Fruit fly (Drosophila melanogaster) whole organism, embryonic: Measurements from ENCODE around the gene Gr61a.

Experiments used
- Atf6 ChIP-seq: fragments of 200-800 bp; sonication (Bioruptor generic); IDR thresholded peaks from 2 replicates; pipeline ENCODE4 v1.3.6; 2022; ENCODE audit warnings: missing biosample characterization, missing genetic modification characterization
- B-H1 ChIP-seq: fragments of 200-800 bp; sonication (Bioruptor generic); IDR thresholded peaks from 3 replicates; pipeline ENCODE4 v1.3.6; 2022; ENCODE audit warnings: missing biosample characterization, missing genetic modification characterization
- CG10565 ChIP-seq: fragments of 200-800 bp; sonication (Bioruptor generic); optimal IDR thresholded peaks from 3 replicates; lab custom pipeline; 2016; ENCODE audit warnings: missing biosample characterization, mild to moderate bottlenecking, missing genetic modification characterization
- CG12219 ChIP-seq: fragments of 200-800 bp; sonication (Bioruptor generic); optimal IDR thresholded peaks from 3 replicates; lab custom pipeline; 2018; ENCODE audit warnings: missing biosample characterization, mild to moderate bottlenecking, missing genetic modification characterization
- CG13775 ChIP-seq: fragments of 200-800 bp; sonication (Bioruptor generic); optimal IDR thresholded peaks from 3 replicates; lab custom pipeline; 2017; ENCODE audit warnings: missing biosample characterization, mild to moderate bottlenecking, missing genetic modification characterization
- CG15696 ChIP-seq: fragments of 200-800 bp; sonication (Bioruptor generic); optimal IDR thresholded peaks from 2 replicates; lab custom pipeline; 2019; ENCODE audit warnings: missing biosample characterization, mild to moderate bottlenecking, missing genetic modification characterization, moderate library complexity
- CG1602 ChIP-seq: fragments of 200-800 bp; sonication (Bioruptor generic); optimal IDR thresholded peaks from 3 replicates; lab custom pipeline; 2016; ENCODE audit warnings: missing biosample characterization, missing genetic modification characterization
- CG16863 ChIP-seq: fragments of 200-800 bp; sonication (Bioruptor generic); optimal IDR thresholded peaks from 3 replicates; lab custom pipeline; 2016; ENCODE audit warnings: missing biosample characterization, missing genetic modification characterization
- CG17385 ChIP-seq: fragments of 200-800 bp; sonication (Bioruptor generic); optimal IDR thresholded peaks from 3 replicates; lab custom pipeline; 2018; ENCODE audit warnings: missing biosample characterization, mild to moderate bottlenecking, missing genetic modification characterization
- CG17568 ChIP-seq: fragments of 200-800 bp; sonication (Bioruptor generic); optimal IDR thresholded peaks from 2 replicates; lab custom pipeline; 2018; ENCODE audit warnings: missing biosample characterization, mild to moderate bottlenecking, missing genetic modification characterization, moderate library complexity
- CG2712 ChIP-seq: fragments of 200-800 bp; optimal IDR thresholded peaks from 3 replicates; lab custom pipeline; 2019; ENCODE audit warnings: missing biosample characterization, mild to moderate bottlenecking, missing genetic modification characterization, moderate library complexity
- CG32532 ChIP-seq: fragments of 200-800 bp; sonication (Bioruptor generic); IDR thresholded peaks from 2 replicates; pipeline ENCODE4 v1.3.6; 2022; ENCODE audit warnings: missing biosample characterization, missing genetic modification characterization
- CG34224 ChIP-seq: fragments of 200-800 bp; sonication (Bioruptor generic); IDR thresholded peaks from 3 replicates; pipeline ENCODE4 v1.3.6; 2022; ENCODE audit warnings: missing biosample characterization, missing genetic modification characterization; ENCODE audit not compliant: partially characterized antibody
- CG6654 ChIP-seq: fragments of 200-800 bp; sonication (Bioruptor generic); optimal IDR thresholded peaks from 2 replicates; lab custom pipeline; 2017; ENCODE audit warnings: missing biosample characterization, mild to moderate bottlenecking, missing genetic modification characterization
- CG9215 ChIP-seq: fragments of 200-800 bp; sonication (Bioruptor generic); IDR thresholded peaks from 2 replicates; pipeline ENCODE4 v1.3.6; 2022; ENCODE audit warnings: missing biosample characterization, missing genetic modification characterization
- CTCF ChIP-seq: fragments of 200-800 bp; sonication (Bioruptor generic); optimal IDR thresholded peaks from 2 replicates; lab custom pipeline; 2017; ENCODE audit warnings: missing biosample characterization, mild to moderate bottlenecking, missing genetic modification characterization, moderate library complexity
- D19A ChIP-seq: fragments of 200-800 bp; optimal IDR thresholded peaks from 3 replicates; lab custom pipeline; 2019; ENCODE audit warnings: missing biosample characterization, mild to moderate bottlenecking, missing genetic modification characterization, moderate library complexity
- Dbx ChIP-seq: fragments of 200-800 bp; sonication (Bioruptor generic); IDR thresholded peaks from 3 replicates; pipeline ENCODE4 v1.3.6; 2022; ENCODE audit warnings: missing biosample characterization, missing genetic modification characterization
- Dek ChIP-seq: fragments of 200-800 bp; sonication (Bioruptor generic); optimal IDR thresholded peaks from 3 replicates; lab custom pipeline; 2019; ENCODE audit warnings: missing biosample characterization, mild to moderate bottlenecking, missing genetic modification characterization, moderate library complexity
- Dref ChIP-seq: fragments of 200-800 bp; sonication (Bioruptor generic); IDR thresholded peaks from 2 replicates; pipeline ENCODE4 v1.3.6; 2022; ENCODE audit warnings: missing biosample characterization, missing genetic modification characterization
- E2f2 ChIP-seq: fragments of 200-800 bp; sonication (Bioruptor generic); IDR thresholded peaks from 2 replicates; pipeline ENCODE4 v1.3.6; 2022; ENCODE audit warnings: missing biosample characterization, missing genetic modification characterization
- Fer1 ChIP-seq: fragments of 200-800 bp; sonication (Bioruptor generic); optimal IDR thresholded peaks from 2 replicates; lab custom pipeline; 2017; ENCODE audit warnings: missing biosample characterization, mild to moderate bottlenecking, missing genetic modification characterization
- HmgZ ChIP-seq: fragments of 200-800 bp; sonication (Bioruptor generic); optimal IDR thresholded peaks from 2 replicates; lab custom pipeline; 2018; ENCODE audit warnings: missing biosample characterization, mild to moderate bottlenecking, missing genetic modification characterization
- Hmr ChIP-seq: fragments of 200-800 bp; sonication (Bioruptor generic); optimal IDR thresholded peaks from 3 replicates; lab custom pipeline; 2017; ENCODE audit warnings: mild to moderate bottlenecking, missing biosample characterization, missing genetic modification reagents, missing genetic modification characterization
- Hr39 ChIP-seq: fragments of >200 bp; optimal IDR thresholded peaks from 2 replicates; lab custom pipeline; 2017
- NfI ChIP-seq: fragments of 200-800 bp; sonication (Bioruptor generic); optimal IDR thresholded peaks from 3 replicates; lab custom pipeline; 2018; ENCODE audit warnings: missing biosample characterization, mild to moderate bottlenecking, missing genetic modification characterization, moderate library complexity
- Oaz ChIP-seq: fragments of 200-800 bp; sonication (Bioruptor generic); IDR thresholded peaks from 2 replicates; pipeline ENCODE4 v1.3.6; 2022; ENCODE audit warnings: missing biosample characterization, missing genetic modification characterization
- Oli ChIP-seq: fragments of 200-800 bp; sonication (Bioruptor generic); optimal IDR thresholded peaks from 2 replicates; lab custom pipeline; 2018; ENCODE audit warnings: missing biosample characterization, mild to moderate bottlenecking, missing genetic modification characterization, moderate library complexity
- PHDP ChIP-seq: fragments of 200-800 bp; sonication (Bioruptor generic); optimal IDR thresholded peaks from 3 replicates; lab custom pipeline; 2018; ENCODE audit warnings: missing biosample characterization, mild to moderate bottlenecking, missing genetic modification characterization, moderate library complexity
- Rx ChIP-seq: fragments of 200-800 bp; sonication (Bioruptor generic); IDR thresholded peaks from 2 replicates; pipeline ENCODE4 v1.3.6; 2022; ENCODE audit warnings: missing biosample characterization, missing genetic modification characterization
- Side ChIP-seq: fragments of 200-800 bp; sonication (Bioruptor generic); optimal IDR thresholded peaks from 2 replicates; lab custom pipeline; 2016; ENCODE audit warnings: missing biosample characterization, missing genetic modification characterization
- ac ChIP-seq: fragments of 200-800 bp; sonication (Bioruptor generic); optimal IDR thresholded peaks from 3 replicates; lab custom pipeline; 2017; ENCODE audit warnings: missing biosample characterization, mild to moderate bottlenecking, missing genetic modification characterization
- bab2 ChIP-seq: fragments of 200-800 bp; sonication (Bioruptor generic); optimal IDR thresholded peaks from 2 replicates; lab custom pipeline; 2016; ENCODE audit warnings: missing biosample characterization, missing genetic modification characterization
- cas ChIP-seq: fragments of 200-800 bp; sonication (Bioruptor generic); IDR thresholded peaks from 2 replicates; pipeline ENCODE4 v1.3.6; 2022; ENCODE audit warnings: missing biosample characterization, missing genetic modification characterization
- cato ChIP-seq: fragments of 200-800 bp; sonication (Bioruptor generic); optimal IDR thresholded peaks from 2 replicates; lab custom pipeline; 2016; ENCODE audit warnings: missing biosample characterization, missing genetic modification characterization, borderline replicate concordance
- chn ChIP-seq: fragments of 200-800 bp; sonication (Bioruptor generic); optimal IDR thresholded peaks from 2 replicates; lab custom pipeline; 2016; ENCODE audit warnings: missing biosample characterization, missing genetic modification characterization
- croc ChIP-seq: fragments of 200-800 bp; sonication (Bioruptor generic); conservative IDR thresholded peaks from 3 replicates; pipeline ENCODE4 v1.3.6; 2022; ENCODE audit warnings: missing biosample characterization, missing genetic modification characterization
- da ChIP-seq: fragments of 200-800 bp; sonication (Bioruptor generic); optimal IDR thresholded peaks from 2 replicates; lab custom pipeline; 2016; ENCODE audit warnings: missing biosample characterization, missing genetic modification characterization
- en ChIP-seq: fragments of 200-800 bp; sonication (Bioruptor generic); optimal IDR thresholded peaks from 2 replicates; lab custom pipeline; 2016; ENCODE audit warnings: missing biosample characterization, missing genetic modification characterization
- fd3F ChIP-seq: fragments of 200-800 bp; sonication (Bioruptor generic); optimal IDR thresholded peaks from 2 replicates; lab custom pipeline; 2018; ENCODE audit warnings: missing biosample characterization, mild to moderate bottlenecking, missing genetic modification characterization, moderate library complexity
- fru ChIP-seq: fragments of >200 bp; optimal IDR thresholded peaks from 2 replicates; lab custom pipeline; 2017
- hbn ChIP-seq: fragments of 200-800 bp; sonication (Bioruptor generic); IDR thresholded peaks from 2 replicates; pipeline ENCODE4 v1.3.6; 2022; ENCODE audit warnings: missing biosample characterization, missing genetic modification characterization; ENCODE audit not compliant: partially characterized antibody
- her ChIP-seq: fragments of 200-800 bp; sonication (Bioruptor generic); optimal IDR thresholded peaks from 2 replicates; lab custom pipeline; 2016; ENCODE audit warnings: missing biosample characterization, missing genetic modification characterization
- mld ChIP-seq: fragments of 200-800 bp; sonication (Bioruptor generic); IDR thresholded peaks from 3 replicates; pipeline ENCODE4 v1.3.6; 2022; ENCODE audit warnings: missing biosample characterization, missing genetic modification characterization; ENCODE audit not compliant: partially characterized antibody
- oc ChIP-seq: fragments of 200-800 bp; sonication (Bioruptor generic); optimal IDR thresholded peaks from 2 replicates; lab custom pipeline; 2018; ENCODE audit warnings: missing biosample characterization, mild to moderate bottlenecking, missing genetic modification characterization, moderate library complexity
- pb ChIP-seq: fragments of 200-800 bp; sonication (Bioruptor generic); optimal IDR thresholded peaks from 3 replicates; lab custom pipeline; 2016; ENCODE audit warnings: missing biosample characterization, missing genetic modification characterization
- pho ChIP-seq: fragments of 200-800 bp; sonication (Bioruptor generic); optimal IDR thresholded peaks from 2 replicates; lab custom pipeline; 2016; ENCODE audit warnings: missing biosample characterization, missing genetic modification characterization
- pnt ChIP-seq: fragments of 200-800 bp; sonication (Bioruptor generic); optimal IDR thresholded peaks from 3 replicates; lab custom pipeline; 2016; ENCODE audit warnings: missing biosample characterization, missing genetic modification characterization
- psq ChIP-seq: fragments of 200-800 bp; sonication (Bioruptor generic); optimal IDR thresholded peaks from 2 replicates; lab custom pipeline; 2017; ENCODE audit warnings: missing biosample characterization, missing genetic modification characterization
- rib ChIP-seq: fragments of 200-800 bp; sonication (Bioruptor generic); IDR thresholded peaks from 2 replicates; pipeline ENCODE4 v1.3.6; 2022; ENCODE audit warnings: missing biosample characterization, missing genetic modification characterization
- toy ChIP-seq: fragments of 200-800 bp; sonication (Bioruptor generic); IDR thresholded peaks from 2 replicates; pipeline ENCODE4 v1.3.6; 2022; ENCODE audit warnings: missing biosample characterization, missing genetic modification characterization
- usp ChIP-seq: fragments of >200 bp; optimal IDR thresholded peaks from 2 replicates; lab custom pipeline; 2017; ENCODE audit warnings: missing biosample characterization, missing genetic modification characterization
- yki ChIP-seq: fragments of >200 bp; optimal IDR thresholded peaks from 3 replicates; lab custom pipeline; 2018
- zen ChIP-seq: fragments of 200-800 bp; sonication (Bioruptor generic); optimal IDR thresholded peaks from 3 replicates; lab custom pipeline; 2018; ENCODE audit warnings: missing biosample characterization, mild to moderate bottlenecking, missing genetic modification characterization, moderate library complexity

Gr61a gene

DNA sequence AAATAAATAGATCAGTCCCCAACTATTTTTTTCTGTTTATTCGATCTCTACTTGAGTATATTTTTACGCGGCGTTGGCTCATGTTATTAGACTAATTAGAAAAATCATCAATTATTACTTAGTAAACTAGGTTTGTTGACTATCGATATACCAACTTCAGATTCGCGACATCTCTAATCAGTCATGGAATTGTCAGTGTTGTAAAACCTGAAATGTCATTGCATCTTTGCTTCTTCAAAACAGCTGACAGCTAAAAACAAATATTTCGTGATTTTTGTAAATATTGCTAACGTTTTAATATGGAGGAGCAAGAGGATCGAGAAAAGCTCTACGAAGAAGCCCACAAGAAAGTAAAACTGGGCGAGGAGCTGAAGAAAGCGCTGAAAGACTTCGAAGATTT, 7.4 kb upstream of the Gr61a start, which contains the start of gene CG42553 (continued):
- TF ChIP-seq cas (GFP tag; lab: Robert Waterston, UW) (no peak), HmgZ (tag; lab: Kevin White, UChicago) (no peak), Fer1 (peak; percentile 10), Dbx (GFP tag; lab: Robert Waterston, UW) (no peak), CG15696 (tag; lab: Kevin White, UChicago) (no peak), NfI (GFP tag; lab: Kevin White, UChicago) (no peak), rib (no peak), CG16863 (GFP tag; lab: Kevin White, UChicago) (no peak), Oli (tag; lab: Kevin White, UChicago) (no peak), cato (GFP tag; lab: Kevin White, UChicago) (no peak), CTCF (GFP tag; lab: Kevin White, UChicago) (no peak), psq (GFP tag; lab: Kevin White, UChicago) (no peak), her (GFP tag; lab: Kevin White, UChicago) (no peak), pho (GFP tag; lab: Kevin White, UChicago) (no peak), CG1602 (GFP tag; lab: Kevin White, UChicago) (no peak), E2f2 (GFP tag; lab: Robert Waterston, UW) (no peak), CG32532 (no peak), Dref (GFP tag; lab: Robert Waterston, UW) (peak; percentile 69), CG17568 (no peak), ac (GFP tag; lab: Kevin White, UChicago) (no peak), Rx (GFP tag; lab: Robert Waterston, UW) (no peak), da (GFP tag; lab: Kevin White, UChicago) (no peak), mld (GFP tag; lab: Robert Waterston, UW) (no peak), zen (tag; lab: Kevin White, UChicago) (no peak), D19A (no peak), CG12219 (no peak), CG2712 (tag; lab: Kevin White, UChicago) (no peak), CG10565 (GFP tag; lab: Kevin White, UChicago) (no peak), CG9215 (peak; percentile 99), pnt (GFP tag; lab: Kevin White, UChicago) (no peak), Atf6 (GFP tag; lab: Robert Waterston, UW) (no peak), Side (GFP tag; lab: Kevin White, UChicago) (no peak), Hr39 (lab: Kevin White, UChicago) (no peak), CG17385 (no peak), CG6654 (GFP tag; lab: Kevin White, UChicago) (no peak), chn (no peak), toy (GFP tag; lab: Robert Waterston, UW) (no peak), yki (no peak), Hmr (GFP tag; lab: Kevin White, UChicago) (no peak), bab2 (GFP tag; lab: Kevin White, UChicago) (no peak), PHDP (no peak), Dek (no peak)

DNA sequence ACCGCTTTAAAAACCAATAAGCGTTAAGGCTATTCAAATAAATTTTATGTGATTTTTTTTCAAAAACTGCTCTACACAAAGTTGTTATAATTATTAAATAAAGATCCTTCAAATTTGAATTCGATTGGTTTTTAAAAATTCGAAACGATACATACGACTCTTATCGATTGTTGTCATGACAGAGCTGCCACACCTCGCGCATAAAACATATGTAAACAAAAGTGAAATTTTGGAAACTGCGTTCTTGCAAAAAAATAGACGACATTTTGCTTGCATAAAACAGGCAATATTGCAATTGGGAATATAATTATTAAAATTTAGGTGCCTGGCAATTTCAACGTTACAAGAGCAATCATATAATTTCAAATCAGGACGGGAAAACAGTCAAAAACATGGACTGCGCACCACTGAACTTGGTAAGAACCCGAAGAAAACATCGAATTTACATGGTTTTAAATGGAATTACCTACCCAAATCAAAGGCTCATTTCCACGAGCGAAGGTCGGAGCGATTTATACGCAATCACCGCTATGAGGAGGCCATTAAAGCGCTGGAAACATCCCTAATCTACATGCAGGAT, 5.7 kb upstream of the Gr61a start, which contains the start of gene CG42554:
Gene CG42554 (plus strand): TSS at position 229 of the 580 bp plus-strand sequence.
- TF ChIP-seq CG13775 (GFP tag; lab: Kevin White, UChicago) (no peak), B-H1 (no peak), fru (no peak), Oaz (no peak), hbn (GFP tag; lab: Robert Waterston, UW) (peak; percentile 52; the same call in 1 of the 2 replicates), croc (GFP tag; lab: Robert Waterston, UW) (no peak), en (GFP tag; lab: Kevin White, UChicago) (no peak), oc (no peak), CG34224 (GFP tag; lab: Robert Waterston, UW) (peak; percentile 68; the same call in 2 of the 3 replicates), pb (GFP tag; lab: Kevin White, UChicago) (no peak), Hmr (GFP tag; lab: Kevin White, UChicago) (no peak), CG32532 (no peak), fd3F (GFP tag; lab: Kevin White, UChicago) (no peak), usp (no peak), mld (GFP tag; lab: Robert Waterston, UW) (no peak)
